Fruit fly (Drosophila melanogaster) whole organism, adult: ENCODE measurements around the gene Exo70.
A peak's percentile ranks its signal among the peaks of the same experiment; 100 is the strongest.

Source experiments
- CG12768 ChIP-seq: fragments of 200-800 bp; sonication (Bioruptor generic); optimal IDR thresholded peaks from 2 replicates; lab custom pipeline; 2017; ENCODE audit warnings: missing biosample characterization, missing genetic modification characterization, mild to moderate bottlenecking, moderate library complexity, missing genetic modification reagents
- CG33017 ChIP-seq: fragments of 200-800 bp; sonication (Bioruptor generic); optimal IDR thresholded peaks from 2 replicates; lab custom pipeline; 2018; ENCODE audit warnings: missing biosample characterization, mild to moderate bottlenecking, missing genetic modification characterization, moderate library complexity
- bab1 ChIP-seq: fragments of 200-800 bp; sonication (Bioruptor generic); optimal IDR thresholded peaks from 3 replicates; lab custom pipeline; 2019; ENCODE audit warnings: missing biosample characterization, mild to moderate bottlenecking, missing genetic modification characterization, moderate library complexity
- cnc ChIP-seq, 2 experiments: fragments of >200 bp; optimal IDR thresholded peaks; 2 replicates each; lab custom pipeline; 2017
- kay ChIP-seq: fragments of 200-800 bp; sonication (Bioruptor generic); peaks from one replicate; lab custom pipeline; 2016; ENCODE audit warnings: missing biosample characterization, missing genetic modification characterization, borderline replicate concordance
- ovo ChIP-seq: fragments of 200-800 bp; sonication (Bioruptor generic); optimal IDR thresholded peaks from 2 replicates; lab custom pipeline; 2016; ENCODE audit warnings: missing biosample characterization, missing genetic modification characterization
- toe ChIP-seq: fragments of 200-800 bp; sonication (Bioruptor generic); optimal IDR thresholded peaks from 2 replicates; lab custom pipeline; 2016; ENCODE audit warnings: missing biosample characterization, missing genetic modification characterization

- TF ChIP-seq kay (GFP tag; lab: Kevin White, UChicago), result no peak
- TF ChIP-seq ovo (GFP tag; lab: Kevin White, UChicago), result peak; percentile 76
- no peak for TF ChIP-seq cnc (optimal IDR thresholded peaks at IDR 0.05; lab: Kevin White, UChicago)
- no peak for TF ChIP-seq toe (GFP tag; lab: Kevin White, UChicago)
- no peak for TF ChIP-seq CG33017 (tag; lab: Kevin White, UChicago)
- TF ChIP-seq CG12768 (GFP tag; lab: Kevin White, UChicago), result no peak
- TF ChIP-seq bab1 (GFP tag; lab: Kevin White, UChicago), result peak; percentile 47
These were observed 13.2 kb downstream of the Exo70 start, which contains the start of gene Cbl for dm6 chr3L:8424831-8425336.
